Worm (Caenorhabditis elegans) whole organism, L4 larva: ENCODE data around the gene dnj-2.
A peak's percentile ranks its signal among the peaks of the same experiment; 100 is the strongest.
"Not testable (repeated sequence)": the region's sequence is repeated elsewhere in the genome, so short reads cannot be mapped to it uniquely, and the experiment has no call there.

ENCODE experiments used
- F26F4.8 ChIP-seq: fragments of 200-800 bp; sonication (Bioruptor generic); conservative IDR thresholded peaks from 2 replicates; pipeline ENCODE4 v1.3.6; 2022; ENCODE audit warnings: missing genetic modification characterization, missing compliant biosample characterization
- F37D6.2 ChIP-seq: sonication (generic microtip); optimal IDR thresholded peaks from 2 replicates; lab custom pipeline; 2016; ENCODE audit warnings: mild to moderate bottlenecking, missing genetic modification characterization, missing compliant biosample characterization
- F49E8.2 ChIP-seq: sonication (generic microtip); optimal IDR thresholded peaks from 2 replicates; lab custom pipeline; 2016; ENCODE audit warnings: missing compliant biosample characterization, mild to moderate bottlenecking, missing genetic modification characterization, borderline replicate concordance
- T26A8.4 ChIP-seq: fragments of 200-800 bp; sonication (Bioruptor generic); IDR thresholded peaks from 2 replicates; pipeline ENCODE4 v1.3.6; 2022; ENCODE audit warnings: missing genetic modification characterization, missing compliant biosample characterization
- ZK337.2 ChIP-seq: fragments of 200-800 bp; sonication (Bioruptor generic); IDR thresholded peaks from 2 replicates; pipeline ENCODE4 v1.3.6; 2022; ENCODE audit warnings: missing genetic modification reagents, missing genetic modification characterization, missing compliant biosample characterization
- ZK546.5 ChIP-seq, 2 experiments: sonication (generic microtip); optimal IDR thresholded peaks; 2 replicates each; lab custom pipeline; 2017; ENCODE audit warnings: missing biosample characterization in 2 of 2, missing genetic modification characterization in 2 of 2
- aha-1 ChIP-seq: fragments of 150-350 bp; peaks from one replicate; lab custom pipeline; 2014; ENCODE audit warnings: missing biosample characterization, missing genetic modification characterization
- ceh-62 ChIP-seq: sonication (generic microtip); optimal IDR thresholded peaks from 2 replicates; lab custom pipeline; 2017; ENCODE audit warnings: missing biosample characterization, missing genetic modification characterization
- daf-12 ChIP-seq: fragments of 150-350 bp; optimal IDR thresholded peaks from 2 replicates; lab custom pipeline; 2014; ENCODE audit warnings: missing biosample characterization, missing genetic modification reagents, missing genetic modification characterization
- hlh-11 ChIP-seq: fragments of 200-800 bp; sonication (Bioruptor generic); optimal IDR thresholded peaks from 2 replicates; lab custom pipeline; 2018; ENCODE audit warnings: mild to moderate bottlenecking, missing genetic modification characterization, missing compliant biosample characterization
- hlh-30 ChIP-seq: sonication (generic microtip); optimal IDR thresholded peaks from 2 replicates; lab custom pipeline; 2017; ENCODE audit warnings: antibody characterized with exemption, mild to moderate bottlenecking, missing genetic modification characterization, missing compliant biosample characterization; ENCODE audit not compliant: insufficient read depth
- lin-1 ChIP-seq: fragments of 200-800 bp; sonication (Bioruptor generic); IDR thresholded peaks from 2 replicates; pipeline ENCODE4 v1.3.6; 2022; ENCODE audit warnings: missing genetic modification reagents, missing genetic modification characterization, missing compliant biosample characterization
- lin-39 ChIP-seq: fragments of 150-350 bp; optimal IDR thresholded peaks from 2 replicates; lab custom pipeline; 2014; ENCODE audit warnings: missing biosample characterization, missing genetic modification reagents, missing genetic modification characterization
- madf-9 ChIP-seq: fragments of 200-800 bp; sonication (Bioruptor generic); conservative IDR thresholded peaks from 2 replicates; pipeline ENCODE4 v1.3.6; 2022; ENCODE audit warnings: missing genetic modification reagents, missing genetic modification characterization, missing compliant biosample characterization
- nhr-28 ChIP-seq: fragments of 150-350 bp; optimal IDR thresholded peaks from 2 replicates; lab custom pipeline; 2014; ENCODE audit warnings: missing biosample characterization, missing genetic modification characterization
- nhr-41 ChIP-seq: fragments of 200-800 bp; sonication (Bioruptor generic); IDR thresholded peaks from 2 replicates; pipeline ENCODE4 v1.3.6; 2022; ENCODE audit warnings: missing genetic modification reagents, missing genetic modification characterization, missing compliant biosample characterization
- pha-4 ChIP-seq, 2 experiments: fragments of 150-350 bp in 1 of 2; fragments of 200-800 bp in 1 of 2; sonication (Bioruptor generic) in 1 of 2; IDR thresholded peaks in 1 of 2; optimal IDR thresholded peaks in 1 of 2; 2 replicates each; pipeline versions ENCODE4 v1.3.6 to Lab custom; 2014 to 2022; ENCODE audit warnings: missing genetic modification characterization in 2 of 2, missing genetic modification reagents in 2 of 2, missing biosample characterization in 1 of 2, missing compliant biosample characterization in 1 of 2
- pqm-1 ChIP-seq: sonication (generic microtip); optimal IDR thresholded peaks from 2 replicates; lab custom pipeline; 2017; ENCODE audit warnings: missing biosample characterization, missing genetic modification characterization
- set-16 ChIP-seq: fragments of 200-800 bp; sonication (Bioruptor generic); IDR thresholded peaks from 2 replicates; pipeline ENCODE4 v1.3.6; 2022; ENCODE audit warnings: missing genetic modification reagents, missing genetic modification characterization, missing compliant biosample characterization
- skn-1 ChIP-seq: fragments of 150-350 bp; optimal IDR thresholded peaks from 2 replicates; lab custom pipeline; 2014; ENCODE audit warnings: missing biosample characterization, missing genetic modification characterization
- tra-1 ChIP-seq: fragments of 200-800 bp; sonication (Bioruptor generic); IDR thresholded peaks from 2 replicates; pipeline ENCODE4 v1.3.6; 2022; ENCODE audit warnings: missing genetic modification reagents, missing genetic modification characterization, missing compliant biosample characterization

Gene dnj-2

DNA sequence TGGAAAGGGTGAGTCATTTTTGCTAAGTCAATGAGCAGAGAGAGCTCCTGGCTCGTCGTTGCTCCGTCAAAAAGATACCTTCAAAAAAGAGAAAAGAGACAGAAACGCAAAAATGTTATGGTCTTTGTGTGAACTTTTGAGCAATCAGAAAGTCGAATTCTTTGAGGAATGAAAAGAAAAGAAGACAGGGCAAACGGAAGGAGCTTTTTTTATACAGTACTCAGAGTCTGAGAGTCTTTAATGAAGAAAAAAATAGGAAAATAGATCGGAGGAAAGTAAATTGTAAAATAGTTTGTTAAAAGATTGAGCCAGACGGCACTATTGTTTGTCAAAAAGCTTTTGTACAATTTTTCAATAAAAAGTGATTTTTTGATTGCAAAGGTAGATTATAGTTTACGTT lies 44.3 kb downstream of the dnj-2 start:
- TF ChIP-seq hlh-11 (tag; lab: Kevin White, UChicago) (no peak), pha-4 (GFP tag; IDR thresholded peaks at IDR 0.05; lab: Robert Waterston, UW) (no peak), pha-4 (tag; optimal IDR thresholded peaks at IDR 0.05; lab: Kevin White, UChicago) (peak; percentile 61), T26A8.4 (no peak), skn-1 (tag; lab: Kevin White, UChicago) (no peak), nhr-28 (tag; lab: Kevin White, UChicago) (no peak), madf-9 (GFP tag; lab: Robert Waterston, UW) (no peak)

DNA sequence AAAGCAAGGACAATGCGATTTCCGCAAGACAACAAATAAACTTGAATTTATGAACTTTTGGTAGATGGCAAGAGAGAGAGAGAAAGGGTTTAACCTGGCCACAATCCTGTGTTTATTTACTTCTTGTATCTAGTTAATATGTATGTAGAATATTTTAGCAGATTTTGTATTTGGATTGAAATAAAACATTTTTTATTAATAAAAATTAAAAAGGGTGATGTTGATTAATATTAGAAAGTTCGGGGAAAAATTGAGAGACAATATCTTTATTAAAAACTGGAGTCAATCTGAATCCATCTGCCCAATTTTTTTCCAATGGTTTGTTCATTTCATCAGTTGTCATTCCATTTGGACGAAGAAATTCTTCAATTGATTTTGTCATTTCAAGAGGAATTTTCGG lies 47.7 kb downstream of the dnj-2 start, which contains the start of gene col-127:
Gene col-127, minus strand, starts transcription at position 101 of the 400 bp plus-strand sequence.
- TF ChIP-seq pqm-1 (no peak), lin-1 (GFP tag; lab: Robert Waterston, UW) (no peak), ZK546.5 (tag; optimal IDR thresholded peaks at IDR 0.05; lab: Kevin White, UChicago) (no peak), tra-1 (GFP tag; lab: Robert Waterston, UW) (no peak), hlh-30 (tag; lab: Kevin White, UChicago) (no peak), F37D6.2 (tag; lab: Kevin White, UChicago) (no peak), ZK337.2 (no peak), aha-1 (no peak), F49E8.2 (tag; lab: Kevin White, UChicago) (no peak), F26F4.8 (GFP tag; lab: Robert Waterston, UW) (no peak), daf-12 (tag; lab: Kevin White, UChicago) (no peak), set-16 (GFP tag; lab: Robert Waterston, UW) (no peak), nhr-41 (GFP tag; lab: Robert Waterston, UW) (no peak), nhr-28 (tag; lab: Kevin White, UChicago) (no peak)

DNA sequence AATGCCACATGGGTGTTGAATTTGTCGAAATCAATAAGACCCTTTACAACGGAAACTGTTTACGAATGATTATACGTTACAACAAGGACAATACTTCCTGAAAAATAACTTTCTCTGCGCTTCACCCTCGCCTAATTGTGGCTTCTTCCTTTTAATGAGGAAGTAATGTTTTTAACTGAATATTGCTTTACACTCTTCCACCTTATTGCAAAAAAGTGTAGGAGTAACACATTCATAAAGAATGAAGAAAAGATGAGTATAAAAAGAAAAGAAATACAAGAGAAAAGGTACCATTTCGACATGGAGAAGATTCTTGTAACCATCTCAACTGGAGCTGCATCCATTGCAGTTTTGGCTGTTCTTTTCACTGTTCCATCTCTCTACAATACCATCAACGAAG lies 50.7 kb downstream of the dnj-2 start, which contains the start of gene col-126:
Gene col-126, plus strand, starts transcription at position 301 of the 400 bp plus-strand sequence.
- not testable (repeated sequence) for TF ChIP-seq ceh-62, hlh-11, lin-39 (tag; lab: Kevin White, UChicago)
